Fruit fly (Drosophila melanogaster) whole organism, embryonic: ENCODE results near the gene sals.

ENCODE experiments used
- Ada2b ChIP-seq: fragments of 200-800 bp; sonication (Bioruptor generic); IDR thresholded peaks from 2 replicates; pipeline ENCODE4 v1.3.6; 2022; ENCODE audit warnings: missing biosample characterization, missing genetic modification characterization
- CG10543 ChIP-seq: fragments of 200-800 bp; sonication (Bioruptor generic); optimal IDR thresholded peaks from 3 replicates; lab custom pipeline; 2017; ENCODE audit warnings: missing biosample characterization, mild to moderate bottlenecking, missing genetic modification characterization, moderate library complexity
- CG12155 ChIP-seq: fragments of 200-800 bp; sonication (Bioruptor generic); optimal IDR thresholded peaks from 3 replicates; lab custom pipeline; 2016; ENCODE audit warnings: missing biosample characterization, missing genetic modification characterization
- CG13424 ChIP-seq: fragments of 200-800 bp; sonication (Bioruptor generic); optimal IDR thresholded peaks from 2 replicates; lab custom pipeline; 2019; ENCODE audit warnings: missing biosample characterization, mild to moderate bottlenecking, missing genetic modification characterization, moderate library complexity
- CG15479 ChIP-seq: fragments of 200-800 bp; sonication (Bioruptor generic); optimal IDR thresholded peaks from 3 replicates; lab custom pipeline; 2019; ENCODE audit warnings: missing biosample characterization, mild to moderate bottlenecking, missing genetic modification characterization, moderate library complexity
- CG15514 ChIP-seq: fragments of 200-800 bp; sonication (Bioruptor generic); optimal IDR thresholded peaks from 3 replicates; lab custom pipeline; 2017; ENCODE audit warnings: missing biosample characterization, missing genetic modification characterization, mild to moderate bottlenecking, moderate library complexity, missing genetic modification reagents
- CG18599 ChIP-seq: fragments of 200-800 bp; sonication (Bioruptor generic); optimal IDR thresholded peaks from 3 replicates; lab custom pipeline; 2017; ENCODE audit warnings: missing biosample characterization, missing genetic modification characterization, mild to moderate bottlenecking, moderate library complexity, missing genetic modification reagents
- CG2116 ChIP-seq: fragments of 200-800 bp; sonication (Bioruptor generic); optimal IDR thresholded peaks from 3 replicates; lab custom pipeline; 2018; ENCODE audit warnings: missing biosample characterization, mild to moderate bottlenecking, missing genetic modification characterization
- CG2712 ChIP-seq: fragments of 200-800 bp; optimal IDR thresholded peaks from 3 replicates; lab custom pipeline; 2019; ENCODE audit warnings: missing biosample characterization, mild to moderate bottlenecking, missing genetic modification characterization, moderate library complexity
- CG30020 ChIP-seq: fragments of 200-800 bp; optimal IDR thresholded peaks from 2 replicates; lab custom pipeline; 2019; ENCODE audit warnings: missing biosample characterization, mild to moderate bottlenecking, missing genetic modification characterization, moderate library complexity
- CG34224 ChIP-seq: fragments of 200-800 bp; sonication (Bioruptor generic); IDR thresholded peaks from 3 replicates; pipeline ENCODE4 v1.3.6; 2022; ENCODE audit warnings: missing biosample characterization, missing genetic modification characterization; ENCODE audit not compliant: partially characterized antibody
- CG3847 ChIP-seq: fragments of 200-800 bp; sonication (Bioruptor generic); IDR thresholded peaks from 2 replicates; pipeline ENCODE4 v1.3.6; 2022; ENCODE audit warnings: missing biosample characterization, missing genetic modification characterization
- CG6791 ChIP-seq: fragments of 200-800 bp; sonication (Bioruptor generic); IDR thresholded peaks from 3 replicates; pipeline ENCODE4 v1.3.6; 2022; ENCODE audit warnings: missing biosample characterization, missing genetic modification characterization; ENCODE audit not compliant: partially characterized antibody
- CG7357 ChIP-seq: fragments of 200-800 bp; sonication (Bioruptor generic); IDR thresholded peaks from 3 replicates; pipeline ENCODE4 v1.3.6; 2022; ENCODE audit warnings: missing biosample characterization, missing genetic modification characterization
- CG9797 ChIP-seq: fragments of 200-800 bp; sonication (Bioruptor generic); optimal IDR thresholded peaks from 3 replicates; lab custom pipeline; 2018; ENCODE audit warnings: missing biosample characterization, mild to moderate bottlenecking, missing genetic modification characterization
- CHES-1-like ChIP-seq: fragments of 200-800 bp; sonication (Bioruptor generic); optimal IDR thresholded peaks from 2 replicates; lab custom pipeline; 2016; ENCODE audit warnings: missing biosample characterization, missing genetic modification characterization
- Doc3 ChIP-seq: fragments of 200-800 bp; sonication (Bioruptor generic); IDR thresholded peaks from 3 replicates; pipeline ENCODE4 v1.3.6; 2022; ENCODE audit warnings: missing biosample characterization, missing genetic modification characterization; ENCODE audit not compliant: partially characterized antibody
- Dp ChIP-seq: fragments of 200-800 bp; sonication (Bioruptor generic); optimal IDR thresholded peaks from 2 replicates; lab custom pipeline; 2018; ENCODE audit warnings: missing biosample characterization, mild to moderate bottlenecking, missing genetic modification characterization, moderate library complexity
- E2f2 ChIP-seq: fragments of 200-800 bp; sonication (Bioruptor generic); IDR thresholded peaks from 2 replicates; pipeline ENCODE4 v1.3.6; 2022; ENCODE audit warnings: missing biosample characterization, missing genetic modification characterization
- Ets97D ChIP-seq: fragments of 200-800 bp; sonication (Bioruptor generic); optimal IDR thresholded peaks from 3 replicates; lab custom pipeline; 2016; ENCODE audit warnings: missing biosample characterization, missing genetic modification characterization
- Fer1 ChIP-seq: fragments of 200-800 bp; sonication (Bioruptor generic); optimal IDR thresholded peaks from 2 replicates; lab custom pipeline; 2017; ENCODE audit warnings: missing biosample characterization, mild to moderate bottlenecking, missing genetic modification characterization
- Gsc ChIP-seq: fragments of 200-800 bp; sonication (Bioruptor generic); IDR thresholded peaks from 2 replicates; pipeline ENCODE4 v1.3.6; 2022; ENCODE audit warnings: missing biosample characterization, missing genetic modification characterization
- HLHmδ ChIP-seq: fragments of 200-800 bp; sonication (Bioruptor generic); optimal IDR thresholded peaks from 2 replicates; lab custom pipeline; 2018; ENCODE audit warnings: missing biosample characterization, mild to moderate bottlenecking, missing genetic modification characterization, moderate library complexity
- Lhr ChIP-seq: fragments of 200-800 bp; sonication (Bioruptor generic); optimal IDR thresholded peaks from 3 replicates; lab custom pipeline; 2017; ENCODE audit warnings: mild to moderate bottlenecking, missing biosample characterization, missing genetic modification reagents, missing genetic modification characterization
- MBD-R2 ChIP-seq: fragments of 200-800 bp; sonication (Bioruptor generic); IDR thresholded peaks from 2 replicates; pipeline ENCODE4 v1.3.6; 2022; ENCODE audit warnings: missing biosample characterization, missing genetic modification characterization
- MESR4 ChIP-seq: fragments of 200-800 bp; sonication (Bioruptor generic); optimal IDR thresholded peaks from 2 replicates; lab custom pipeline; 2018; ENCODE audit warnings: missing biosample characterization, mild to moderate bottlenecking, missing genetic modification characterization, moderate library complexity
- NfI ChIP-seq: fragments of 200-800 bp; sonication (Bioruptor generic); optimal IDR thresholded peaks from 3 replicates; lab custom pipeline; 2018; ENCODE audit warnings: missing biosample characterization, mild to moderate bottlenecking, missing genetic modification characterization, moderate library complexity
- Pdp1 ChIP-seq, 2 experiments: fragments of 200-800 bp; sonication (Bioruptor generic); optimal IDR thresholded peaks; 3 replicates each; lab custom pipeline; 2016; ENCODE audit warnings: missing biosample characterization in 2 of 2, missing genetic modification characterization in 2 of 2, mild to moderate bottlenecking in 1 of 2, moderate library complexity in 1 of 2
- Sry-β ChIP-seq: fragments of 200-800 bp; sonication (Bioruptor generic); optimal IDR thresholded peaks from 2 replicates; lab custom pipeline; 2018; ENCODE audit warnings: missing biosample characterization, mild to moderate bottlenecking, missing genetic modification characterization, moderate library complexity
- ara ChIP-seq: fragments of 200-800 bp; sonication (Bioruptor generic); IDR thresholded peaks from 2 replicates; pipeline ENCODE4 v1.3.6; 2022; ENCODE audit warnings: missing biosample characterization, missing genetic modification characterization
- crp ChIP-seq, 2 experiments: fragments of 200-800 bp; sonication (Bioruptor generic); optimal IDR thresholded peaks; 2 replicates in 1 of 2; 3 replicates in 1 of 2; lab custom pipeline; 2017; ENCODE audit warnings: missing biosample characterization in 2 of 2, missing genetic modification characterization in 2 of 2, mild to moderate bottlenecking in 1 of 2, moderate library complexity in 1 of 2
- cwo ChIP-seq: fragments of 200-800 bp; sonication (Bioruptor generic); optimal IDR thresholded peaks from 3 replicates; lab custom pipeline; 2017; ENCODE audit warnings: missing biosample characterization, missing genetic modification characterization, mild to moderate bottlenecking, moderate library complexity, missing genetic modification reagents
- ems ChIP-seq: fragments of 200-800 bp; sonication (Bioruptor generic); optimal IDR thresholded peaks from 3 replicates; lab custom pipeline; 2016; ENCODE audit warnings: missing biosample characterization, missing genetic modification characterization
- ftz-f1 ChIP-seq: fragments of 200-800 bp; sonication (Bioruptor generic); optimal IDR thresholded peaks from 2 replicates; lab custom pipeline; 2016; ENCODE audit warnings: missing biosample characterization, missing genetic modification characterization
- gcm2 ChIP-seq: fragments of 200-800 bp; sonication (Bioruptor generic); optimal IDR thresholded peaks from 2 replicates; lab custom pipeline; 2016; ENCODE audit warnings: missing biosample characterization, missing genetic modification characterization
- gfzf ChIP-seq: fragments of 200-800 bp; sonication (Bioruptor generic); optimal IDR thresholded peaks from 2 replicates; lab custom pipeline; 2016; ENCODE audit warnings: missing biosample characterization, mild to moderate bottlenecking, missing genetic modification characterization, moderate library complexity
- hkb ChIP-seq, 2 experiments: fragments of 200-800 bp in 1 of 2; fragments of >200 bp in 1 of 2; sonication (Bioruptor generic) in 1 of 2; IDR thresholded peaks in 1 of 2; optimal IDR thresholded peaks in 1 of 2; 2 replicates each; pipeline versions ENCODE4 v1.3.6 to Lab custom; 2017 to 2022; ENCODE audit warnings: missing biosample characterization in 1 of 2, missing genetic modification characterization in 1 of 2
- insv ChIP-seq, 2 experiments: fragments of 200-800 bp; sonication (Bioruptor generic); optimal IDR thresholded peaks; 3 replicates each; lab custom pipeline; 2016 to 2018; ENCODE audit warnings: missing biosample characterization in 2 of 2, missing genetic modification characterization in 2 of 2
- lola ChIP-seq, 3 experiments: fragments of >200 bp in 2 of 3; fragments of 200-800 bp in 1 of 3; sonication (Bioruptor generic) in 1 of 3; optimal IDR thresholded peaks; 2 replicates each; lab custom pipeline; 2017 to 2019; ENCODE audit warnings: missing biosample characterization in 3 of 3, missing genetic modification characterization in 3 of 3, mild to moderate bottlenecking in 1 of 3, moderate library complexity in 1 of 3
- pzg ChIP-seq: fragments of 200-800 bp; sonication (Bioruptor generic); optimal IDR thresholded peaks from 3 replicates; lab custom pipeline; 2018; ENCODE audit warnings: missing biosample characterization, mild to moderate bottlenecking, missing genetic modification characterization, moderate library complexity
- row ChIP-seq: fragments of 200-800 bp; sonication (Bioruptor generic); IDR thresholded peaks from 3 replicates; pipeline ENCODE4 v1.3.6; 2022; ENCODE audit warnings: missing biosample characterization, missing genetic modification characterization
- schlank ChIP-seq: fragments of 200-800 bp; sonication (Bioruptor generic); optimal IDR thresholded peaks from 2 replicates; lab custom pipeline; 2018; ENCODE audit warnings: missing biosample characterization, mild to moderate bottlenecking, missing genetic modification characterization
- ssp ChIP-seq: fragments of 200-800 bp; sonication (Bioruptor generic); IDR thresholded peaks from 2 replicates; pipeline ENCODE4 v1.3.6; 2022; ENCODE audit warnings: missing biosample characterization, missing genetic modification characterization
- sug ChIP-seq: fragments of 200-800 bp; optimal IDR thresholded peaks from 2 replicates; lab custom pipeline; 2019; ENCODE audit warnings: missing biosample characterization, mild to moderate bottlenecking, missing genetic modification characterization, moderate library complexity
- trem ChIP-seq: fragments of 200-800 bp; optimal IDR thresholded peaks from 3 replicates; lab custom pipeline; 2019; ENCODE audit warnings: missing biosample characterization, mild to moderate bottlenecking, missing genetic modification characterization, moderate library complexity
- twi ChIP-seq: fragments of 200-800 bp; optimal IDR thresholded peaks from 2 replicates; lab custom pipeline; 2019; ENCODE audit warnings: missing biosample characterization, mild to moderate bottlenecking, missing genetic modification characterization, moderate library complexity
- zen ChIP-seq: fragments of 200-800 bp; sonication (Bioruptor generic); optimal IDR thresholded peaks from 3 replicates; lab custom pipeline; 2018; ENCODE audit warnings: missing biosample characterization, mild to moderate bottlenecking, missing genetic modification characterization, moderate library complexity

sals gene

dm6 chr3R:11431395-11431977, 20.1 kb downstream of the sals start, which contains the start of the genes RpL24-like and CG5276 (continued):
- TF ChIP-seq ems (GFP tag; lab: Kevin White, UChicago) (peak; percentile 16), CG13424 (tag; lab: Kevin White, UChicago) (peak; percentile 13), Ada2b (no peak), MBD-R2 (GFP tag; lab: Robert Waterston, UW) (peak; percentile 94), CG9797 (GFP tag; lab: Kevin White, UChicago) (peak; percentile 99), gcm2 (GFP tag; lab: Kevin White, UChicago) (no peak), gfzf (GFP tag; lab: Kevin White, UChicago) (peak; percentile 74), crp (GFP tag; optimal IDR thresholded peaks at IDR 0.05; lab: Kevin White, UChicago) (peak; percentile 99 to 100), trem (tag; lab: Kevin White, UChicago) (peak; percentile 80), HLHmδ (GFP tag; lab: Kevin White, UChicago) (peak; percentile 67), CG7357 (peak; percentile 55; the same call in 1 of the 3 replicates), Pdp1 (GFP tag; optimal IDR thresholded peaks at IDR 0.05; lab: Kevin White, UChicago) (peak in 1 of 2 experiments; percentile 37), CG15479 (peak; percentile 95), CG6791 (0 out of 3 replicates have a peak, but pooled peaks have one; percentile 44), ssp (peak; percentile 88), CG30020 (tag; lab: Kevin White, UChicago) (peak; percentile 83), CHES-1-like (GFP tag; lab: Kevin White, UChicago) (peak; percentile 73), zen (peak; percentile 48), twi (tag; lab: Kevin White, UChicago) (peak; percentile 60), pzg (GFP tag; lab: Kevin White, UChicago) (peak; percentile 90), row (GFP tag; lab: Robert Waterston, UW) (peak; percentile 54), schlank (tag; lab: Kevin White, UChicago) (no peak), Doc3 (GFP tag; lab: Robert Waterston, UW) (0 out of 3 replicates have a peak, but pooled peaks have one; percentile 36), CG2116 (peak; percentile 93), Lhr (peak; percentile 30), Ets97D (GFP tag; lab: Kevin White, UChicago) (peak; percentile 59), insv (GFP tag; optimal IDR thresholded peaks at IDR 0.05; lab: Kevin White, UChicago) (peak in 1 of 2 experiments; percentile 18), Fer1 (peak; percentile 16), MESR4 (peak; percentile 86), NfI (no peak), ara (GFP tag; lab: Robert Waterston, UW) (no peak), CG2712 (tag; lab: Kevin White, UChicago) (peak; percentile 42), Sry-β (GFP tag; lab: Kevin White, UChicago) (peak; percentile 84), CG3847 (GFP tag; lab: Robert Waterston, UW) (no peak), Dp (GFP tag; lab: Kevin White, UChicago) (peak; percentile 41), cwo (GFP tag; lab: Kevin White, UChicago) (peak; percentile 66), CG15514 (GFP tag; lab: Kevin White, UChicago) (peak; percentile 60), sug (tag; lab: Kevin White, UChicago) (peak; percentile 57), E2f2 (peak; percentile 55), CG18599 (GFP tag; lab: Kevin White, UChicago) (no peak), lola (GFP tag; optimal IDR thresholded peaks at IDR 0.05; lab: Kevin White, UChicago) (peak in 1 of 3 experiments; percentile 20), CG12155 (GFP tag; lab: Kevin White, UChicago) (peak; percentile 25), CG10543 (GFP tag; lab: Kevin White, UChicago) (no peak), Gsc (GFP tag; lab: Robert Waterston, UW) (no peak), hkb (optimal IDR thresholded peaks at IDR 0.05; lab: Kevin White, UChicago) (peak; percentile 68), hkb (GFP tag; IDR thresholded peaks at IDR 0.05; lab: Robert Waterston, UW) (no peak), CG34224 (GFP tag; lab: Robert Waterston, UW) (peak; percentile 52; the same call in 2 of the 3 replicates), ftz-f1 (GFP tag; lab: Kevin White, UChicago) (peak; percentile 5)
